Worm (Caenorhabditis elegans) whole organism, L2 larva: Measurements from ENCODE around the gene T20B12.5.
A peak's percentile ranks its signal among the peaks of the same experiment; 100 is the strongest.

Experiments
- C34F6.9 ChIP-seq: fragments of 150-350 bp; optimal IDR thresholded peaks from 2 replicates; lab custom pipeline; 2014; ENCODE audit warnings: missing biosample characterization, missing genetic modification characterization
- F13H6.1 ChIP-seq: sonication (generic microtip); optimal IDR thresholded peaks from 2 replicates; lab custom pipeline; 2016; ENCODE audit warnings: missing genetic modification characterization, missing compliant biosample characterization
- R02D3.7 ChIP-seq: fragments of 150-350 bp; optimal IDR thresholded peaks from 2 replicates; lab custom pipeline; 2014; ENCODE audit warnings: missing biosample characterization, missing genetic modification characterization
- Y55F3AM.14 ChIP-seq: fragments of 200-800 bp; sonication (Bioruptor generic); optimal IDR thresholded peaks from 2 replicates; lab custom pipeline; 2018; ENCODE audit warnings: mild to moderate bottlenecking, missing genetic modification characterization, missing compliant biosample characterization
- ZK546.5 ChIP-seq: sonication (generic microtip); optimal IDR thresholded peaks from 2 replicates; lab custom pipeline; 2017; ENCODE audit warnings: missing biosample characterization, missing genetic modification characterization
- ama-1 ChIP-seq: fragments of 150-350 bp; optimal IDR thresholded peaks from 2 replicates; lab custom pipeline; 2018; ENCODE audit warnings: inconsistent platforms
- blmp-1 ChIP-seq: sonication (generic microtip); optimal IDR thresholded peaks from 2 replicates; lab custom pipeline; 2017; ENCODE audit warnings: missing genetic modification characterization, mild to moderate bottlenecking, missing compliant biosample characterization, antibody characterized with exemption, moderate library complexity; ENCODE audit not compliant: insufficient read depth
- ceh-16 ChIP-seq: fragments of 150-350 bp; optimal IDR thresholded peaks from 2 replicates; lab custom pipeline; 2014; ENCODE audit warnings: missing biosample characterization, missing genetic modification characterization
- crh-2 ChIP-seq: sonication (generic microtip); optimal IDR thresholded peaks from 2 replicates; lab custom pipeline; 2017; ENCODE audit warnings: missing biosample characterization, missing genetic modification characterization
- dmd-4 ChIP-seq: sonication (generic microtip); optimal IDR thresholded peaks from 2 replicates; lab custom pipeline; 2017; ENCODE audit warnings: missing biosample characterization, missing genetic modification characterization
- egl-27 ChIP-seq: sonication (generic microtip); optimal IDR thresholded peaks from 3 replicates; lab custom pipeline; 2017; ENCODE audit warnings: missing biosample characterization, missing genetic modification reagents, missing genetic modification characterization
- elt-1 ChIP-seq: fragments of 150-350 bp; optimal IDR thresholded peaks from 2 replicates; lab custom pipeline; 2014; ENCODE audit warnings: missing biosample characterization, missing genetic modification characterization
- elt-3 ChIP-seq: sonication (generic microtip); optimal IDR thresholded peaks from 2 replicates; lab custom pipeline; 2017; ENCODE audit warnings: missing biosample characterization, missing genetic modification characterization
- fos-1 ChIP-seq: fragments of 150-350 bp; optimal IDR thresholded peaks from 2 replicates; lab custom pipeline; 2014; ENCODE audit warnings: missing biosample characterization, missing genetic modification characterization
- gmeb-1 ChIP-seq: fragments of 150-350 bp; optimal IDR thresholded peaks from 2 replicates; lab custom pipeline; 2014; ENCODE audit warnings: missing biosample characterization, missing genetic modification characterization
- lin-11 ChIP-seq: fragments of 150-350 bp; sonication (generic microtip); optimal IDR thresholded peaks from 2 replicates; lab custom pipeline; 2014; ENCODE audit warnings: missing biosample characterization, missing genetic modification characterization, inconsistent platforms, mixed read lengths
- lin-13 ChIP-seq: fragments of 150-350 bp; optimal IDR thresholded peaks from 2 replicates; lab custom pipeline; 2014; ENCODE audit warnings: missing biosample characterization, missing genetic modification reagents, missing genetic modification characterization
- lsy-2 ChIP-seq, 2 experiments: fragments of 150-350 bp in 1 of 2; sonication (generic microtip) in 1 of 2; optimal IDR thresholded peaks; 2 replicates each; lab custom pipeline; 2014 to 2017; ENCODE audit warnings: missing biosample characterization in 2 of 2, missing genetic modification characterization in 2 of 2
- mbf-1 ChIP-seq: sonication (generic microtip); optimal IDR thresholded peaks from 2 replicates; lab custom pipeline; 2017; ENCODE audit warnings: missing biosample characterization, missing genetic modification characterization
- mdl-1 ChIP-seq, 2 experiments: fragments of 150-350 bp in 1 of 2; sonication (generic microtip) in 1 of 2; optimal IDR thresholded peaks; 2 replicates each; lab custom pipeline; 2017; ENCODE audit warnings: missing biosample characterization in 2 of 2, missing genetic modification characterization in 2 of 2
- nhr-11 ChIP-seq: fragments of 150-350 bp; optimal IDR thresholded peaks from 2 replicates; lab custom pipeline; 2014; ENCODE audit warnings: missing biosample characterization, missing genetic modification characterization
- nhr-12 ChIP-seq: fragments of 150-350 bp; optimal IDR thresholded peaks from 2 replicates; lab custom pipeline; 2014; ENCODE audit warnings: missing biosample characterization, missing genetic modification characterization
- nhr-129 ChIP-seq: fragments of 150-350 bp; optimal IDR thresholded peaks from 2 replicates; lab custom pipeline; 2014; ENCODE audit warnings: missing biosample characterization, missing genetic modification characterization
- nhr-21 ChIP-seq: fragments of 150-350 bp; optimal IDR thresholded peaks from 2 replicates; lab custom pipeline; 2014; ENCODE audit warnings: missing biosample characterization, missing genetic modification characterization
- nhr-25 ChIP-seq: fragments of 150-350 bp; sonication (generic microtip); optimal IDR thresholded peaks from 3 replicates; lab custom pipeline; 2014; ENCODE audit warnings: missing biosample characterization, missing genetic modification characterization
- nhr-6 ChIP-seq: fragments of 150-350 bp; optimal IDR thresholded peaks from 2 replicates; lab custom pipeline; 2014; ENCODE audit warnings: missing biosample characterization, missing genetic modification characterization
- sem-4 ChIP-seq: fragments of 150-350 bp; optimal IDR thresholded peaks from 2 replicates; lab custom pipeline; 2014; ENCODE audit warnings: missing biosample characterization, missing genetic modification reagents, missing genetic modification characterization
- skn-1 ChIP-seq: sonication (generic microtip); optimal IDR thresholded peaks from 2 replicates; lab custom pipeline; 2017; ENCODE audit warnings: missing biosample characterization, missing genetic modification characterization
- sma-3 ChIP-seq: sonication (generic microtip); optimal IDR thresholded peaks from 2 replicates; lab custom pipeline; 2016; ENCODE audit warnings: missing genetic modification reagents, missing genetic modification characterization, missing compliant biosample characterization
- sma-9 ChIP-seq, 2 experiments: fragments of 150-350 bp in 1 of 2; sonication (generic microtip) in 1 of 2; optimal IDR thresholded peaks; 2 replicates each; lab custom pipeline; 2014 to 2016; ENCODE audit warnings: missing genetic modification characterization in 2 of 2, mild to moderate bottlenecking in 1 of 2, missing biosample characterization in 1 of 2, missing compliant biosample characterization in 1 of 2, missing genetic modification reagents in 1 of 2, moderate library complexity in 1 of 2
- snpc-4 ChIP-seq: fragments of 150-350 bp; optimal IDR thresholded peaks from 2 replicates; lab custom pipeline; 2014; ENCODE audit warnings: missing biosample characterization, missing genetic modification characterization
- unc-55 ChIP-seq: fragments of 150-350 bp; sonication (generic microtip); optimal IDR thresholded peaks from 3 replicates; lab custom pipeline; 2014; ENCODE audit warnings: missing biosample characterization, missing genetic modification reagents, missing genetic modification characterization
- zag-1 ChIP-seq: fragments of 150-350 bp; optimal IDR thresholded peaks from 2 replicates; lab custom pipeline; 2014; ENCODE audit warnings: missing biosample characterization, missing genetic modification characterization

T20B12.5 gene

DNA sequence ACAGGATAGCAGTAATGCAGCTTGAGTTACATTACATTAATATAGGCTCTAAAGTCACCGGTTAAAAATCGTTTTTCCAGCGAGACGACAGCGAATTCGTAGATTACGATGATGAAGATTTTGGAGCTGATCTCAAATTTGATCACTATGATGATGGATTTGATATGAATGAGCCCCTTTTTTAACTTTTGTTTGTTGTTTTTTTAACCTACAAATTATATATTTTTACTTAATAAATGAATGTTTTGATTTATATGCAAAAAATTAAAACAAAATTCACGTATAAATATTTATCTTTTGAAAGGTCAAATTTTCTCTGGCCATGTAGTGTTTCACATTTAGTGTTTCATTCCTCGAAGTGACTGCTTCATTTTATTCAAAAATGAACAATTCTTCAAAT is 23.5 kb downstream of the T20B12.5 start, which contains the start of gene F08F8.6:
Gene F08F8.6 (plus strand): TSS at position 301 of the 400 bp plus-strand sequence.
- no peak for TF ChIP-seq lin-13 (GFP tag; lab: Kevin White, UChicago)

DNA sequence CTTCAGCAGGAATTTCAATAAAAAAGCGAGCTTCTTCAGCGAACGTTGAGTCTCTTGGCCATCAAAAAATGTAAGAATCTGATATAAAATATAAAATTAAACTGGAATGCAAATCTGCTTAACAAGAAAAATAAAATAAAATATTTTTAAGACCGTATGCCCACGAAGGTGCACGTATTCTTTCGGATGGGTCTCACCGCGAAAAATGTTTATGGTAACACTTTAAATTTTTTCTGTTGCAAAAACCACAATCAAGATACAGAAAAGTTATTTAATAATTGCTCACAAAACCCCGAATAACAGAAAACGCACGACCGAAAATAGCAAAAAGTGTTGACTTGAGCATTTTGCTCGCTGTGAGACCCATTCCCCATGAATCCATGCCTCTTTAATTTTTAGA is 27.8 kb downstream of the T20B12.5 start:
- no peak for TF ChIP-seq unc-55
- TF ChIP-seq lin-11 (tag; lab: Kevin White, UChicago) = no peak
- TF ChIP-seq elt-1 (tag; lab: Kevin White, UChicago) = no peak
- no peak for TF ChIP-seq ama-1 (lab: Kevin White, UChicago)
- TF ChIP-seq nhr-12 = no peak
- TF ChIP-seq lin-13 (GFP tag; lab: Kevin White, UChicago) = no peak

DNA sequence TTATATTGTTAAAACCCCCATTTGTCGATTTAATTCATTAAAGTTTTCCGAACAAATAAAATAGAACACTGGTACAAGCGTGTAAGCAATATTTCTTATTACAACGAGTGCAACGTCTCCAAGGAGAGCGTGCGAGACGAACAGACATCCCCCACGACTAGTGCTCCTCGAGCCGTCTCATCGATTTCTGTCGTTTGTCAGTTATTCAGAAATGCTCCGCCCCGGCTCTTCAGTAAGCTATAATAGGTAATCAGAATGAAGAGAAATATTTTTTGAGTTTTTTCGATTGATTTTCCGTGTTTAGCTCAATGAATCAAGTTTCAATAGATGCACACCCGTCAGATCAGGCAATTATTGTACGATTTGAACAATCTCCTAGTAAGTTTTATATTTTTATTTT is 28.2 kb downstream of the T20B12.5 start, which contains the start of gene kap-1:
Gene kap-1 (plus strand): TSS at position 143 of the 400 bp plus-strand sequence.
- no peak for TF ChIP-seq zag-1
- TF ChIP-seq ama-1 (lab: Kevin White, UChicago) = peak; percentile 1
- TF ChIP-seq C34F6.9 (tag; lab: Kevin White, UChicago) = peak; percentile 15
- peak in 1 of 2 experiments; percentile 48 for TF ChIP-seq lsy-2 (tag; optimal IDR thresholded peaks at IDR 0.05; lab: Kevin White, UChicago)
- TF ChIP-seq egl-27 (tag; lab: Kevin White, UChicago) = peak; percentile 6
- no peak for TF ChIP-seq nhr-11 (tag; lab: Kevin White, UChicago)

DNA sequence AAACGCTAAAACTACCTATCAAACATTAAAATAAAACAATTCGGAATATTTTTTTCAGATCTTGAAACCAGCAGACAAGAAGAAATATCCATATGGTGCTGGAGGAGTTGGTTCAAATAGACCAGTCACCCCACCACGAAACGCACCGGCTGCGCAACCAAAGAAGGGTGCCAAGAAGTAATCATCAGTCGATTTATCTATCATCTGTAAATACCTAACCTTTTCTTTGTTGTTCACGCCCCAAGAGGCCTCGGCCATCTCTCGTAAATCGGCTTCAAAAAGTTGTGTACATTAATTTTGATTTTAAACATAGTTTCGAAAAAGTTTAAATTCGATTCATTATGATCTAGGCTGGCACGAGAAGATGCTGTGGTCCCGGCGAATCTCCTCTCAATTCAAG is 28.9 kb downstream of the T20B12.5 start:
- no peak for TF ChIP-seq snpc-4 (tag; lab: Kevin White, UChicago)
- TF ChIP-seq elt-1 (tag; lab: Kevin White, UChicago) = no peak
- no peak for TF ChIP-seq mdl-1 (tag; optimal IDR thresholded peaks at IDR 0.05; lab: Kevin White, UChicago)
- no peak for TF ChIP-seq nhr-6 (tag; lab: Kevin White, UChicago)
- TF ChIP-seq unc-55 = no peak
- TF ChIP-seq lsy-2 (tag; optimal IDR thresholded peaks at IDR 0.05; lab: Kevin White, UChicago) = no peak
- TF ChIP-seq fos-1 (tag; lab: Kevin White, UChicago) = no peak

DNA sequence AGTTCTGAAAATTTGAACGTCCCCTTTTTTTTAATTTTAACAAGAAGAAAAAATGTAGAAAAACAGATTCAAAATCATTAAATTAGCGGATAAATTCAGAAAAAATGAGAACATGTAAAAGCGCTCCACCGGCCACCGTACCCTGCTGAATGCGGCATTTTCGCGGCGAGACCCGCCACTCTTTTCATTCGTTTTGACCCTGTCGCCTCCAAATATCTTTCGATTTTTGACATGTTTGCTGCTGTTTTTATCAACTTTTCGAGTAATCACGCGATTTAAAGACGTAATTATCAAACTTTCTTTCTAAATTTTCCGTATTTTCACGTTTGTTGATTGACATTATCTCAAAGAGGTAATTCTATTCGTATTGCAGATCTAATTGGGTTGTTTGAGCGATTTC is 30.7 kb downstream of the T20B12.5 start, which contains the start of gene gsp-2:
Gene gsp-2 (plus strand): TSS at position 374 of the 400 bp plus-strand sequence.
- TF ChIP-seq mbf-1 (tag; lab: Kevin White, UChicago) (no peak), nhr-129 (tag; lab: Kevin White, UChicago) (peak; percentile 77), F13H6.1 (tag; lab: Kevin White, UChicago) (peak; percentile 23), ceh-16 (tag; lab: Kevin White, UChicago) (peak; percentile 42), nhr-6 (tag; lab: Kevin White, UChicago) (no peak), sma-3 (GFP tag; lab: Kevin White, UChicago) (peak; percentile 59), zag-1 (no peak), mdl-1 (tag; optimal IDR thresholded peaks at IDR 0.05; lab: Kevin White, UChicago) (no peak), gmeb-1 (peak; percentile 71), ama-1 (lab: Kevin White, UChicago) (peak; percentile 58), nhr-25 (tag; lab: Kevin White, UChicago) (peak; percentile 29), R02D3.7 (tag; lab: Kevin White, UChicago) (no peak), unc-55 (peak; percentile 87), blmp-1 (tag; lab: Kevin White, UChicago) (peak; percentile 22), fos-1 (tag; lab: Kevin White, UChicago) (peak; percentile 46), ZK546.5 (tag; lab: Kevin White, UChicago) (peak; percentile 86), nhr-21 (tag; lab: Kevin White, UChicago) (peak; percentile 27), elt-3 (tag; lab: Kevin White, UChicago) (no peak), C34F6.9 (tag; lab: Kevin White, UChicago) (peak; percentile 81), dmd-4 (tag; lab: Kevin White, UChicago) (no peak), snpc-4 (tag; lab: Kevin White, UChicago) (peak; percentile 54), crh-2 (tag; lab: Kevin White, UChicago) (peak; percentile 77), Y55F3AM.14 (peak; percentile 43), sem-4 (peak; percentile 51), nhr-12 (no peak), sma-9 (GFP tag; optimal IDR thresholded peaks at IDR 0.05; lab: Kevin White, UChicago) (peak; percentile 33), sma-9 (tag; optimal IDR thresholded peaks at IDR 0.05; lab: Kevin White, UChicago) (no peak), lin-13 (GFP tag; lab: Kevin White, UChicago) (peak; percentile 75), skn-1 (tag; lab: Kevin White, UChicago) (no peak), lsy-2 (tag; optimal IDR thresholded peaks at IDR 0.05; lab: Kevin White, UChicago) (peak; percentile 86 to 97), lin-11 (tag; lab: Kevin White, UChicago) (peak; percentile 87), nhr-11 (tag; lab: Kevin White, UChicago) (no peak)
